Fruit fly (Drosophila melanogaster): ENCODE measurements around the gene pkm.
A peak's percentile ranks its signal among the peaks of the same experiment; 100 is the strongest.

Gene pkm

DNA sequence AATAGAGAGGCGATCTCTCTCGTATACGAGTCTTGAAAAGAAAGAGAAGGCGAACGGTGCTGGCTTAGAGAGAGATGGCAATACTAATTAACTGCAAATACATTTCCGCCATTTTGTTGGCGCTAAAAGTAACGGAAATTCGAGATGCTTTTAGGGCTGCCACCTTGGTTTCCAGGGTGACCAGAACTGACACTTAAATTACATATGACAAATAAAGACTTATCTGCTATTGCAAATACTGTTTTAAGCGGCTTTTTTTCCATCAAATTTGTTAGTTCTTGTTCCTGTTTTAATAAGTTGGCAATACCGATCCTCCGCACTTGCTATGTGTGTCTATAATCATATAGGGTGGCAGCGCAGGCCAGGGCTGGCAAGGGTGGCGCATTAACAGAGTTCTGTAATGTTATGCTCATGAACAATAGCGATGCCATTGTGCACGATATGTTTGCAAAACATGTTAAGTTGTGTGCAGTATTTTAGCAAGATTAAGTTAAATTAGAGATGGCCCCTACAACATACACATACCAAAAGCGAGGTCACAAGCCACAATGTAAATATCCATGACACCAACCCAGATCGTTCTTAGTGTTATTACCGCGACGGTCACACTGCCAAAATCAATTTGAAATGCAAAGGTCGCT is 3.7 kb downstream of the pkm start, which contains the start of gene nod (continued):
- TF ChIP-seq Lhr (GFP tag; optimal IDR thresholded peaks at IDR 0.05) (peak; percentile 92), CoRest (tag; optimal IDR thresholded peaks at IDR 0.05) (peak; percentile 81), jing (GFP tag; optimal IDR thresholded peaks at IDR 0.05) (no peak), CG11456 (GFP tag; IDR thresholded peaks at IDR 0.05) (peak; percentile 77; the same call in 2 of the 3 replicates), Deaf1 (tag; optimal IDR thresholded peaks at IDR 0.05) (peak; percentile 21), CG11093 (GFP tag; IDR thresholded peaks at IDR 0.05) (0 out of 3 replicates have a peak, but pooled peaks have one; percentile 18), CG11723 (GFP tag; optimal IDR thresholded peaks at IDR 0.05) (no peak), mld (GFP tag; IDR thresholded peaks at IDR 0.05; ENCODE audit: partially characterized antibody) (no peak), ro (GFP tag; IDR thresholded peaks at IDR 0.05) (no peak), CG3838 (GFP tag; optimal IDR thresholded peaks at IDR 0.05) (no peak), Usf (GFP tag; optimal IDR thresholded peaks at IDR 0.05) (no peak), Dll (GFP tag; IDR thresholded peaks at IDR 0.05; ENCODE audit: partially characterized antibody) (peak; percentile 70; the same call in 3 of the 4 replicates), disco-r (GFP tag; optimal IDR thresholded peaks at IDR 0.05) (no peak), Rx (GFP tag; IDR thresholded peaks at IDR 0.05) (0 out of 2 replicates have a peak, but pooled peaks have one; percentile 7), peb (GFP tag; IDR thresholded peaks at IDR 0.05) (no peak), CG14667 (GFP tag; IDR thresholded peaks at IDR 0.05) (no peak), CG4404 (GFP tag; IDR thresholded peaks at IDR 0.05) (peak; percentile 42), Hey (tag; optimal IDR thresholded peaks at IDR 0.05) (no peak), CG14050 (GFP tag; IDR thresholded peaks at IDR 0.05) (peak; percentile 28; the same call in 1 of the 3 replicates), seq (GFP tag; IDR thresholded peaks at IDR 0.05) (peak; percentile 15; the same call in 1 of the 2 replicates), her (GFP tag; optimal IDR thresholded peaks at IDR 0.05) (peak; percentile 73), stc (GFP tag; IDR thresholded peaks at IDR 0.05) (no peak), PHDP (tag; optimal IDR thresholded peaks at IDR 0.05) (peak; percentile 59), otp (GFP tag; IDR thresholded peaks at IDR 0.05) (0 out of 3 replicates have a peak, but pooled peaks have one; percentile 5), Vsx1 (GFP tag; optimal IDR thresholded peaks at IDR 0.05) (no peak), NfI (GFP tag; optimal IDR thresholded peaks at IDR 0.05) (peak; percentile 64)

DNA sequence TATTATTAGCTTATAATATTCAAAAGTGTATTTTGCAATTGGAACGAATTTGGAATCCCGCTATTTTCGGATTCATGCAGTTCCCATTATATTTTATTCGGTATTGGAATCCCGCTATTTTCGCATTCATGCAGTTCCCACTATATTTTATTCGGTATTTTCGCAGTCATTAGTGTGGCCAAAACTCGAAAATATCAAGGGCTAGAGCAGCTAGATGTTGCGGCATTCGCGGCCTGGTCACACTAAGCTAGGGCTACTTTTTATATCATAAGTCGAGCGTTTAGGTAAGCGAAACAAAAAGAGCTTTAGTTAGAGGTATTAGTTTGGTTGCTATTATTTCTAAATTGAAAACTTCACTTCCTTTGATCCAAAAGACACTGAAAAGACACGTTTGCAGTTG is 5.1 kb downstream of the pkm start:
- TF ChIP-seq CG34224 (GFP tag; IDR thresholded peaks at IDR 0.05; ENCODE audit: partially characterized antibody) (peak; percentile 63), C15 (GFP tag; IDR thresholded peaks at IDR 0.05) (no peak), grau (tag; optimal IDR thresholded peaks at IDR 0.05) (peak; percentile 5), CG10267 (tag; optimal IDR thresholded peaks at IDR 0.05) (peak; percentile 41), Mes4 (GFP tag; optimal IDR thresholded peaks at IDR 0.05) (no peak), lilli (GFP tag; optimal IDR thresholded peaks at IDR 0.05) (no peak), Hr51 (GFP tag; optimal IDR thresholded peaks at IDR 0.05) (no peak), CG13894 (tag; optimal IDR thresholded peaks at IDR 0.05) (peak; percentile 46), Six4 (GFP tag; optimal IDR thresholded peaks at IDR 0.05) (no peak), sna (GFP tag; IDR thresholded peaks at IDR 0.05; ENCODE audit: partially characterized antibody) (0 out of 2 replicates have a peak, but pooled peaks have one; percentile 42), CG8290 (GFP tag; optimal IDR thresholded peaks at IDR 0.05) (peak; percentile 96), CG8290 (tag; optimal IDR thresholded peaks at IDR 0.05) (peak; percentile 86 to 91), CG14710 (tag; optimal IDR thresholded peaks at IDR 0.05) (peak; percentile 41), CG15514 (GFP tag; optimal IDR thresholded peaks at IDR 0.05) (peak; percentile 58), Hmr (GFP tag; optimal IDR thresholded peaks at IDR 0.05) (peak; percentile 47), CG8388 (GFP tag; optimal IDR thresholded peaks at IDR 0.05) (no peak), CG3065 (GFP tag; optimal IDR thresholded peaks at IDR 0.05) (no peak), CG4707 (GFP tag; optimal IDR thresholded peaks at IDR 0.05) (no peak), chm (GFP tag; IDR thresholded peaks at IDR 0.05) (0 out of 2 replicates have a peak, but pooled peaks have one; percentile 26), CG12659 (GFP tag; optimal IDR thresholded peaks at IDR 0.05) (peak; percentile 50), Jarid2 (GFP tag; optimal IDR thresholded peaks at IDR 0.05) (no peak), CG31365 (tag; optimal IDR thresholded peaks at IDR 0.05) (no peak), CG1603 (tag; optimal IDR thresholded peaks at IDR 0.05) (peak; percentile 65), E2f2 (GFP tag; IDR thresholded peaks at IDR 0.05) (peak; percentile 53; the same call in 1 of the 2 replicates)
